Worm (Caenorhabditis elegans) whole organism, L4 larva: ENCODE results near the gene F14F9.8.

Experiments
- T20F7.1 ChIP-seq: fragments of 200-800 bp; sonication (Bioruptor generic); optimal IDR thresholded peaks from 2 replicates; lab custom pipeline; 2018; ENCODE audit warnings: mild to moderate bottlenecking, missing genetic modification characterization, missing compliant biosample characterization
- ZK546.5 ChIP-seq, 2 experiments: sonication (generic microtip); optimal IDR thresholded peaks; 2 replicates each; lab custom pipeline; 2017; ENCODE audit warnings: missing biosample characterization in 2 of 2, missing genetic modification characterization in 2 of 2
- ceh-32 ChIP-seq: sonication (generic microtip); optimal IDR thresholded peaks from 2 replicates; lab custom pipeline; 2016; ENCODE audit warnings: mild to moderate bottlenecking, missing genetic modification characterization, missing compliant biosample characterization; ENCODE audit not compliant: poor library complexity
- daf-16 ChIP-seq, 3 experiments: sonication (generic microtip); optimal IDR thresholded peaks; 2 replicates each; lab custom pipeline; 2016 to 2017; ENCODE audit warnings: missing genetic modification characterization in 3 of 3, missing genetic modification reagents in 3 of 3, mild to moderate bottlenecking in 2 of 3, missing compliant biosample characterization in 2 of 3, missing biosample characterization in 1 of 3, moderate library complexity in 1 of 3
- dmd-8 ChIP-seq: fragments of 200-800 bp; sonication (Bioruptor generic); IDR thresholded peaks from 2 replicates; pipeline ENCODE4 v1.3.6; 2022; ENCODE audit warnings: missing genetic modification characterization, missing compliant biosample characterization
- egl-27 ChIP-seq: sonication (generic microtip); optimal IDR thresholded peaks from 3 replicates; lab custom pipeline; 2017; ENCODE audit warnings: missing biosample characterization, missing genetic modification reagents, missing genetic modification characterization
- fos-1 ChIP-seq: fragments of 150-350 bp; optimal IDR thresholded peaks from 2 replicates; lab custom pipeline; 2014; ENCODE audit warnings: missing biosample characterization, missing genetic modification characterization
- hlh-30 ChIP-seq: sonication (generic microtip); optimal IDR thresholded peaks from 2 replicates; lab custom pipeline; 2017; ENCODE audit warnings: antibody characterized with exemption, mild to moderate bottlenecking, missing genetic modification characterization, missing compliant biosample characterization; ENCODE audit not compliant: insufficient read depth
- mep-1 ChIP-seq: fragments of 150-350 bp; sonication (generic microtip); optimal IDR thresholded peaks from 3 replicates; lab custom pipeline; 2014; ENCODE audit warnings: missing biosample characterization, missing genetic modification characterization
- nhr-11 ChIP-seq: fragments of 150-350 bp; optimal IDR thresholded peaks from 2 replicates; lab custom pipeline; 2014; ENCODE audit warnings: missing biosample characterization, missing genetic modification characterization
- nhr-25 ChIP-seq: sonication (generic microtip); optimal IDR thresholded peaks from 2 replicates; lab custom pipeline; 2017; ENCODE audit warnings: missing genetic modification characterization, mild to moderate bottlenecking, missing compliant biosample characterization, antibody characterized with exemption, moderate library complexity, borderline replicate concordance; ENCODE audit not compliant: insufficient read depth

ce11 chrV:5169586-5169985 is 39.5 kb downstream of the F14F9.8 start, which contains the start of gene srt-64:
- TF ChIP-seq egl-27 (tag; lab: Kevin White, UChicago): no peak
- no peak for TF ChIP-seq nhr-25 (tag; lab: Kevin White, UChicago)
- no peak for TF ChIP-seq nhr-11 (tag; lab: Kevin White, UChicago)
- no peak for TF ChIP-seq dmd-8 (GFP tag; lab: Robert Waterston, UW)
- TF ChIP-seq fos-1 (tag; lab: Kevin White, UChicago): no peak
- no peak for TF ChIP-seq mep-1 (tag; lab: Kevin White, UChicago)
- TF ChIP-seq ceh-32 (tag; lab: Kevin White, UChicago): no peak
- no peak for TF ChIP-seq T20F7.1 (GFP tag; lab: Kevin White, UChicago)
- TF ChIP-seq daf-16 (GFP tag; optimal IDR thresholded peaks at IDR 0.05; lab: Kevin White, UChicago): no peak
- TF ChIP-seq daf-16 (tag; optimal IDR thresholded peaks at IDR 0.05; lab: Kevin White, UChicago): no peak
- TF ChIP-seq ZK546.5 (tag; optimal IDR thresholded peaks at IDR 0.05; lab: Kevin White, UChicago): no peak
- no peak for TF ChIP-seq hlh-30 (tag; lab: Kevin White, UChicago)
